Worm (Caenorhabditis elegans): ENCODE results near the gene H06I04.6.

Gene H06I04.6

ce11 chrIII:3104536-3104935 is 40.4 kb upstream of the H06I04.6 start:
- TF ChIP-seq nhr-25 (tag; optimal IDR thresholded peaks at IDR 0.05) = peak; percentile 10
- peak; percentile 41 for TF ChIP-seq sma-9 (GFP tag; optimal IDR thresholded peaks at IDR 0.05)
- no peak for TF ChIP-seq sma-9 (tag; optimal IDR thresholded peaks at IDR 0.05)
- TF ChIP-seq lsy-2 (tag; optimal IDR thresholded peaks at IDR 0.05) = no peak
- peak; percentile 24 for TF ChIP-seq nhr-129 (tag; optimal IDR thresholded peaks at IDR 0.05)

DNA sequence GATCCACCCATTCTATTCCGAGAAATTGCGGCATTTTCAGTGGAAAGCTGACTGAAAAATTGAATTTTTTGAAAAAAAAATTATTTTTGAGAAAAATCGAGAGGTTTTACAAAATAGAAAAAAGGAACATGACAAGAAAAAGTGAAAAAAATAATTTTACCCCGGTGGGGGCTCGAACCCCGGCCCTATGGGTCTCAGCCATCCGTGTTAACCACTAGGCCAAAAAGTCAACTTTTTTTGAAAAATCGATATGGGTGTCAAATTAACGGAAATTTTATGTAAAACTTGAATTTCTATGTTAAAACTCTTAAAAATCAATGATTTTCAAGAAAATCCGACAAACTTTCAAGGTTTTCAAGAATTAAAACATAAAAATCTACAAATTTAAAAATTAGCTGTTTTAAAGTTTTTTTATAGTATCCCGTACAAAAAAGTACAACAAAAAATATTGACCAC is 39.8 kb upstream of the H06I04.6 start, which contains the start of gene Y53G8B.2:
Gene Y53G8B.2 (minus strand): TSS at position 51 of the 456 bp plus-strand sequence.
- TF ChIP-seq lin-11 (tag; optimal IDR thresholded peaks at IDR 0.05) = no peak
- no peak for TF ChIP-seq lin-13 (GFP tag; optimal IDR thresholded peaks at IDR 0.05)
- TF ChIP-seq nhr-10 (tag; optimal IDR thresholded peaks at IDR 0.05) = no peak
- TF ChIP-seq ZK546.5 (tag; optimal IDR thresholded peaks at IDR 0.05) = no peak
- no peak for TF ChIP-seq nhr-129 (tag; optimal IDR thresholded peaks at IDR 0.05)
- no peak for TF ChIP-seq sma-3 (GFP tag; optimal IDR thresholded peaks at IDR 0.05)
- no peak for TF ChIP-seq fos-1 (tag; optimal IDR thresholded peaks at IDR 0.05)
- no peak for TF ChIP-seq peb-1 (tag; optimal IDR thresholded peaks at IDR 0.05)
- TF ChIP-seq sem-4 (tag; optimal IDR thresholded peaks at IDR 0.05) = no peak
- no peak for TF ChIP-seq R02D3.7 (tag; optimal IDR thresholded peaks at IDR 0.05)
- TF ChIP-seq nhr-77 (tag; optimal IDR thresholded peaks at IDR 0.05) = no peak

ce11 chrIII:3100593-3101270 is 36.6 kb upstream of the H06I04.6 start:
- no peak for TF ChIP-seq unc-62 (GFP tag; optimal IDR thresholded peaks at IDR 0.05)
- TF ChIP-seq ama-1 (optimal IDR thresholded peaks at IDR 0.05) = no peak
- no peak for TF ChIP-seq unc-55 (GFP tag; optimal IDR thresholded peaks at IDR 0.05)
- no peak for TF ChIP-seq mdl-1 (tag; optimal IDR thresholded peaks at IDR 0.05)
- no peak for TF ChIP-seq alr-1 (tag; optimal IDR thresholded peaks at IDR 0.05)
- TF ChIP-seq egl-27 (tag; optimal IDR thresholded peaks at IDR 0.05) = no peak
- TF ChIP-seq ceh-82 (tag; optimal IDR thresholded peaks at IDR 0.05) = no peak

ce11 chrIII:3100124-3100523 is 36.0 kb upstream of the H06I04.6 start:
- TF ChIP-seq ztf-4 (tag; optimal IDR thresholded peaks at IDR 0.05) (no peak), nhr-10 (tag; optimal IDR thresholded peaks at IDR 0.05) (no peak), peb-1 (tag; optimal IDR thresholded peaks at IDR 0.05) (no peak), ZK546.5 (tag; optimal IDR thresholded peaks at IDR 0.05) (no peak), ceh-82 (tag; optimal IDR thresholded peaks at IDR 0.05) (no peak), zag-1 (tag; optimal IDR thresholded peaks at IDR 0.05) (no peak), nhr-237 (tag; optimal IDR thresholded peaks at IDR 0.05) (no peak), mdl-1 (tag; optimal IDR thresholded peaks at IDR 0.05) (no peak), mab-5 (tag; optimal IDR thresholded peaks at IDR 0.05) (no peak), crh-2 (tag; optimal IDR thresholded peaks at IDR 0.05) (no peak), gmeb-1 (tag; optimal IDR thresholded peaks at IDR 0.05) (no peak), R02D3.7 (tag; optimal IDR thresholded peaks at IDR 0.05) (no peak)

DNA sequence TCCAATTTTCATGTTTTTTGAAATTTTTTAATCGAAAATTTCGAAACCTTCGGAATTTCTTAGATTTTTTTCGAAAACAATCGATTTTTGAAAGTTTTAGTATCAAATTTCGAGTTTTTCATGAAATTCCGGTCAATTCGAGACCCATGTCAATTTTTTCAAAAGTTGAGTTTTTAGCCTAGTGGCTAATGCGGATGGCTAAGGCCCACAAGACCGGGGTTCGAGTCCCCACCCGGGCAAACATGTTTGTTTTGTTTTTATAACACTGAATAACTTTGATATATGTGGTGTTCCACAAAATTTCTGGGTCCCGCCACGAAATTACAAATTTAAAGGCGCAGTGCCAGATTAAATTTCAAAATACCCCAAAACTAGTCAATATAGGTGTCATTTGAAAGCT is 35.3 kb upstream of the H06I04.6 start:
- TF ChIP-seq egl-27 (tag; optimal IDR thresholded peaks at IDR 0.05) (no peak), unc-62 (GFP tag; optimal IDR thresholded peaks at IDR 0.05) (no peak), F13H6.1 (tag; optimal IDR thresholded peaks at IDR 0.05) (no peak), ceh-16 (tag; optimal IDR thresholded peaks at IDR 0.05) (no peak), ztf-4 (tag; optimal IDR thresholded peaks at IDR 0.05) (no peak), alr-1 (tag; optimal IDR thresholded peaks at IDR 0.05) (no peak), mab-5 (tag; optimal IDR thresholded peaks at IDR 0.05) (no peak), nhr-21 (tag; optimal IDR thresholded peaks at IDR 0.05) (no peak), gmeb-1 (tag; optimal IDR thresholded peaks at IDR 0.05) (no peak), nhr-129 (tag; optimal IDR thresholded peaks at IDR 0.05) (no peak), nhr-10 (tag; optimal IDR thresholded peaks at IDR 0.05) (no peak), R02D3.7 (tag; optimal IDR thresholded peaks at IDR 0.05) (no peak), unc-55 (GFP tag; optimal IDR thresholded peaks at IDR 0.05) (no peak), elt-1 (tag; optimal IDR thresholded peaks at IDR 0.05) (no peak), ztf-1 (GFP tag; conservative IDR thresholded peaks at IDR 0.05) (no peak), zag-1 (tag; optimal IDR thresholded peaks at IDR 0.05) (no peak), ztf-11 (tag; optimal IDR thresholded peaks at IDR 0.05) (no peak), lin-11 (tag; optimal IDR thresholded peaks at IDR 0.05) (no peak)

Data from whole organism, L2 larva.